Worm (Caenorhabditis elegans) whole organism, late embryonic: ENCODE data around the gene fbxa-26.
A peak's percentile ranks its signal among the peaks of the same experiment; 100 is the strongest.

Source experiments
- C08G9.2 ChIP-seq: sonication (generic microtip); optimal IDR thresholded peaks from 2 replicates; lab custom pipeline; 2016; ENCODE audit warnings: mild to moderate bottlenecking, missing genetic modification characterization, moderate library complexity, missing compliant biosample characterization
- F13H6.1 ChIP-seq: sonication (generic microtip); optimal IDR thresholded peaks from 2 replicates; lab custom pipeline; 2016; ENCODE audit warnings: missing genetic modification characterization, missing compliant biosample characterization
- ahr-1 ChIP-seq: sonication (generic microtip); optimal IDR thresholded peaks from 2 replicates; lab custom pipeline; 2016; ENCODE audit warnings: missing genetic modification characterization, missing compliant biosample characterization
- ceh-19 ChIP-seq: fragments of 200-800 bp; sonication (Bioruptor generic); optimal IDR thresholded peaks from 2 replicates; lab custom pipeline; 2018; ENCODE audit warnings: mild to moderate bottlenecking, missing genetic modification characterization, missing compliant biosample characterization
- ceh-2 ChIP-seq: sonication (generic microtip); optimal IDR thresholded peaks from 2 replicates; lab custom pipeline; 2016; ENCODE audit warnings: missing genotype, missing genetic modification characterization, missing compliant biosample characterization
- ceh-34 ChIP-seq: sonication (generic microtip); optimal IDR thresholded peaks from 2 replicates; lab custom pipeline; 2016; ENCODE audit warnings: mild to moderate bottlenecking, missing genetic modification characterization, missing compliant biosample characterization
- ceh-45 ChIP-seq: fragments of 200-800 bp; sonication (Bioruptor generic); IDR thresholded peaks from 2 replicates; pipeline ENCODE4 v1.3.6; 2022; ENCODE audit warnings: missing genetic modification reagents, missing genetic modification characterization, missing compliant biosample characterization
- ceh-6 ChIP-seq: fragments of 200-800 bp; sonication (Bioruptor generic); optimal IDR thresholded peaks from 2 replicates; lab custom pipeline; 2018; ENCODE audit warnings: mild to moderate bottlenecking, missing genetic modification characterization, missing compliant biosample characterization
- dmd-4 ChIP-seq: sonication (generic microtip); optimal IDR thresholded peaks from 2 replicates; lab custom pipeline; 2016; ENCODE audit warnings: borderline replicate concordance, missing genetic modification characterization, missing compliant biosample characterization
- dve-1 ChIP-seq: sonication (generic microtip); optimal IDR thresholded peaks from 2 replicates; lab custom pipeline; 2017; ENCODE audit warnings: antibody characterized with exemption, mild to moderate bottlenecking, missing genetic modification characterization, missing compliant biosample characterization
- elt-2 ChIP-seq: sonication (generic microtip); optimal IDR thresholded peaks from 2 replicates; lab custom pipeline; 2016; ENCODE audit warnings: missing genetic modification reagents, missing genetic modification characterization, missing compliant biosample characterization
- elt-4 ChIP-seq: sonication (generic microtip); optimal IDR thresholded peaks from 2 replicates; lab custom pipeline; 2016; ENCODE audit warnings: missing genetic modification characterization, missing compliant biosample characterization
- ets-4 ChIP-seq: sonication (generic microtip); optimal IDR thresholded peaks from 2 replicates; lab custom pipeline; 2016; ENCODE audit warnings: missing genetic modification characterization, missing compliant biosample characterization
- fkh-10 ChIP-seq: fragments of 150-350 bp; optimal IDR thresholded peaks from 2 replicates; lab custom pipeline; 2014; ENCODE audit warnings: missing biosample characterization, missing genetic modification reagents, missing genetic modification characterization
- fkh-6 ChIP-seq: sonication (generic microtip); optimal IDR thresholded peaks from 2 replicates; lab custom pipeline; 2016; ENCODE audit warnings: missing genetic modification characterization, missing compliant biosample characterization
- hlh-13 ChIP-seq: fragments of 200-800 bp; sonication (Bioruptor generic); optimal IDR thresholded peaks from 2 replicates; lab custom pipeline; 2018; ENCODE audit warnings: mild to moderate bottlenecking, missing genetic modification characterization, missing compliant biosample characterization
- hlh-30 ChIP-seq: sonication (generic microtip); optimal IDR thresholded peaks from 2 replicates; lab custom pipeline; 2017; ENCODE audit warnings: antibody characterized with exemption, missing genetic modification characterization, missing compliant biosample characterization; ENCODE audit not compliant: insufficient read depth
- hlh-6 ChIP-seq: sonication (generic microtip); optimal IDR thresholded peaks from 2 replicates; lab custom pipeline; 2016; ENCODE audit warnings: missing genotype, missing genetic modification characterization, missing compliant biosample characterization
- lim-6 ChIP-seq: sonication (generic microtip); optimal IDR thresholded peaks from 2 replicates; lab custom pipeline; 2016; ENCODE audit warnings: missing genetic modification characterization, missing compliant biosample characterization
- lin-11 ChIP-seq: fragments of 200-800 bp; sonication (Bioruptor generic); optimal IDR thresholded peaks from 2 replicates; lab custom pipeline; 2018; ENCODE audit warnings: mild to moderate bottlenecking, missing genetic modification characterization, missing compliant biosample characterization
- madf-2 ChIP-seq: sonication (generic microtip); optimal IDR thresholded peaks from 2 replicates; lab custom pipeline; 2017; ENCODE audit warnings: missing genetic modification characterization, missing compliant biosample characterization
- nhr-11 ChIP-seq: fragments of 150-350 bp; optimal IDR thresholded peaks from 2 replicates; lab custom pipeline; 2014; ENCODE audit warnings: missing biosample characterization, missing genetic modification characterization
- nhr-232 ChIP-seq: sonication (generic microtip); optimal IDR thresholded peaks from 2 replicates; lab custom pipeline; 2016; ENCODE audit warnings: missing genetic modification characterization, missing compliant biosample characterization
- npax-4 ChIP-seq: sonication (generic microtip); optimal IDR thresholded peaks from 2 replicates; lab custom pipeline; 2016; ENCODE audit warnings: missing genetic modification characterization, missing compliant biosample characterization
- pax-1 ChIP-seq: fragments of 150-350 bp; optimal IDR thresholded peaks from 2 replicates; lab custom pipeline; 2014; ENCODE audit warnings: missing biosample characterization, missing genetic modification characterization
- pha-2 ChIP-seq: sonication (generic microtip); optimal IDR thresholded peaks from 2 replicates; lab custom pipeline; 2017; ENCODE audit warnings: mild to moderate bottlenecking, missing genetic modification characterization, missing compliant biosample characterization
- pha-4 ChIP-seq: fragments of 150-350 bp; optimal IDR thresholded peaks from 2 replicates; lab custom pipeline; 2018; ENCODE audit warnings: missing biosample characterization, missing genetic modification reagents, missing genetic modification characterization
- rnt-1 ChIP-seq: sonication (generic microtip); optimal IDR thresholded peaks from 2 replicates; lab custom pipeline; 2016; ENCODE audit warnings: missing genetic modification characterization, missing compliant biosample characterization
- sdc-2 ChIP-seq: sonication (generic microtip); optimal IDR thresholded peaks from 2 replicates; lab custom pipeline; 2016; ENCODE audit warnings: missing genotype, missing genetic modification characterization, missing compliant biosample characterization
- sox-4 ChIP-seq: sonication (generic microtip); optimal IDR thresholded peaks from 2 replicates; lab custom pipeline; 2017; ENCODE audit warnings: mild to moderate bottlenecking, missing genetic modification characterization, inconsistent platforms, missing compliant biosample characterization
- syd-9 ChIP-seq: sonication (generic microtip); optimal IDR thresholded peaks from 2 replicates; lab custom pipeline; 2016; ENCODE audit warnings: mild to moderate bottlenecking, missing genetic modification characterization, moderate library complexity, missing compliant biosample characterization
- tbx-2 ChIP-seq: sonication (generic microtip); optimal IDR thresholded peaks from 2 replicates; lab custom pipeline; 2016; ENCODE audit warnings: missing genetic modification characterization, missing compliant biosample characterization
- tbx-7 ChIP-seq: sonication (generic microtip); optimal IDR thresholded peaks from 2 replicates; lab custom pipeline; 2016; ENCODE audit warnings: missing genotype, missing genetic modification characterization, missing compliant biosample characterization
- ttx-3 ChIP-seq: sonication (generic microtip); optimal IDR thresholded peaks from 2 replicates; lab custom pipeline; 2016; ENCODE audit warnings: missing genetic modification reagents, missing genetic modification characterization, missing compliant biosample characterization
- unc-55 ChIP-seq: sonication (generic microtip); optimal IDR thresholded peaks from 2 replicates; lab custom pipeline; 2017; ENCODE audit warnings: missing biosample characterization, missing genetic modification reagents, missing genetic modification characterization
- unc-86 ChIP-seq: sonication (generic microtip); optimal IDR thresholded peaks from 2 replicates; lab custom pipeline; 2016; ENCODE audit warnings: missing genetic modification characterization, missing compliant biosample characterization
- zip-5 ChIP-seq: sonication (generic microtip); optimal IDR thresholded peaks from 2 replicates; lab custom pipeline; 2016; ENCODE audit warnings: missing genetic modification characterization, missing compliant biosample characterization

fbxa-26 gene

DNA sequence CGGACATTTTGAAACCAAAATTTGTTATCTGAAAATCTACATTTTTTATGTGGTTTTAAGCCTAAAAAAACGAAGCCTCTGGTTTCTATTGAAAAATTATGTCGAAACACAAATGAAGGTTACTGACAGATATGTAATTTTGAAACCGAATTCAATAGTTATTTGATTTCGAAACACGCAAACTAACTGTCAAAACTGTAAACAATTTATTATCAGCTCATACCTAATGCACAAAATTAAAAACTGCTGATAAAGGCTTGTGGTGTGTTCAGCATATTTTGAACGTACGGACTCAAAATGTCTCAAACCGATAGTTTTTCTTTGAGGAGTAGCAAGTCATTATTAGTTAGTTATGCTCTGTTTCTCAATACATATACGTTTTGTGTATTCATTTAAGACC lies at the start of gene fbxa-26:
Gene fbxa-26, minus strand, starts transcription at position 35 of the 400 bp plus-strand sequence.
- TF ChIP-seq hlh-13 (GFP tag; lab: Kevin White, UChicago) (no peak), ahr-1 (no peak), sdc-2 (tag; lab: Kevin White, UChicago) (no peak), pha-2 (tag; lab: Kevin White, UChicago) (no peak), ceh-19 (GFP tag; lab: Kevin White, UChicago) (no peak), tbx-2 (tag; lab: Kevin White, UChicago) (no peak), dve-1 (tag; lab: Kevin White, UChicago) (no peak), syd-9 (tag; lab: Kevin White, UChicago) (no peak), tbx-7 (no peak)

DNA sequence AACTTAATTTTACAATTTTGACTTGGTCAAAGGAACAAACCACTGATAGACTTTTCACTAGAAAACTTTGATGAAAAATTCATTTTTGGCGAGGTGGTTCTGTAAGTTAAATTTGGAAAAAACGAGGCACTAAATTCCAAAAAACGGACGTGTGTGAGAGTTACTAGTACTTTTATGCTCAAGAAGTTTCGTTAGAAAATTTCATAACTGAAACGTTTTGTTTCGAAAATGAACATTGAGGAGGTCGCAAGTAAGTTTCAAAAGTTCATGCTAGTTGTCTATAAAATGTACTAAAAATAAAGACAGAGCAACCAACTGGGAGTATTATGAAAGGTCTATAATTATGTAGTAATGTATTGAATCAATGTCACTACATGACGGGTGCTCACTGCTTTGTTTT lies 49.4 kb upstream of the fbxa-26 start, which contains the start of gene pals-17:
Gene pals-17, minus strand, starts transcription at position 101 of the 400 bp plus-strand sequence.
- no peak for TF ChIP-seq npax-4 (tag; lab: Kevin White, UChicago)
- TF ChIP-seq ceh-19 (GFP tag; lab: Kevin White, UChicago) = no peak
- no peak for TF ChIP-seq pha-2 (tag; lab: Kevin White, UChicago)
- no peak for TF ChIP-seq ets-4
- TF ChIP-seq zip-5 (tag; lab: Kevin White, UChicago) = no peak
- no peak for TF ChIP-seq lin-11 (tag; lab: Kevin White, UChicago)
- TF ChIP-seq nhr-232 = no peak
- no peak for TF ChIP-seq lim-6 (tag; lab: Kevin White, UChicago)
- no peak for TF ChIP-seq ceh-2
- TF ChIP-seq ceh-45 = no peak
- TF ChIP-seq unc-55 (GFP tag; lab: Kevin White, UChicago) = no peak
- TF ChIP-seq ttx-3 (tag; lab: Kevin White, UChicago) = no peak
- TF ChIP-seq fkh-10 (GFP tag; lab: Kevin White, UChicago) = no peak
- no peak for TF ChIP-seq hlh-30 (tag; lab: Kevin White, UChicago)

DNA sequence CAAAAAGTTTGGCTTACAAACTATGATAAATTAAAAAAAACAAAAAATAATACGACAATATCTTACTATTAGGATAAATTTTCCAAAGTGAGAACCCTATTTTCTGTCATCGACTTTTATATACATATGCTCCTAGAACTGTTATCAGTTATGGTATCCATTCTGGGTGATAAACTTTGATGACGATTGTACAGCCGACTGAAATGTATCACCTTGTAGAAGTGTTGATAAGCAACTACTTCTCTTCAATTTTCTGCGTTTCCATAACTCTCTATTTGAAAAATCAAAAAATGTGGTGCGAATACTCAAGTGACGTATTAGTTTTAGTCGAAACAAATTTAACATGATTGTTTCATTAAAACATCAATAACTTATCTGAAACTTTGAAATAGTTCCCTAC lies 47.7 kb upstream of the fbxa-26 start:
- TF ChIP-seq ceh-34 (tag; lab: Kevin White, UChicago) = no peak
- peak; percentile 86 for TF ChIP-seq elt-2

DNA sequence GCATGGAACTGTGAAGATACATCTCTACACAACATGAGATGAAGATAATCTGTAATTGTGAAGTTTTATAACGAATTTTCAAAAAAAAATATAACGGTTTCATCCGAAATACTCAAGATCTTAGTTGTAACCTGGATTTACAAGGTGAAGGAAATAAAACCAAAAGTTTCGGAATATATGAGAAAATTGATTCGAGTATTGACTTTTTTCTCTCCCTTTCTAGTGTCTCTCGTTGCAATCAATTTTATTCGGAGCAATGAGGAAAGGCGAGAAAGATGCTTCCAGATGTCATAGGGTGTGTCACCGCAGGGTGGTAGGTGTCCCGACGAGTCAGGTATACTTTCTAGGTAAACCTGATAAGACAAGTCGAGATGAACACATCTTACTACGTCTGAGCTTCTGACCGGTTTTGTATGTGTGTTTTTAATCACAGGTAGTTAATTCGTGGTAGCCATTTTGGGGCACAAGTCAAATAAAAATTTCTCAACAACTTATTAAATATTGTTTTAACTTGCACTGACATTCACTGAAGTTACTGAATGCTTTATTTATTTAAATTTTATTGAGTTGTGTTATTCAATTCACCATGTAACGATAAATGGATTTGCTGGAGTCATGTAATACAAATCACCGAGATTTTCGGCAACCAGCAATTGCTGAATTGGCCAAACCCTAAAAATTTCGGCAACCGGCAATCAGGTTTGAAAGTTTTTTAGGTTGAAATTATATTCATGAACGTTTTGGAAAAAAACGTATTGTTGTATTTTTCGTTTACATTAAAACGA lies 46.1 kb upstream of the fbxa-26 start, which contains the start of gene pals-20:
Gene pals-20, minus strand, starts transcription at position 51 of the 785 bp plus-strand sequence.
- TF ChIP-seq pha-4 = no peak
- no peak for TF ChIP-seq elt-4 (tag; lab: Kevin White, UChicago)
- TF ChIP-seq dmd-4 (tag; lab: Kevin White, UChicago) = no peak
- TF ChIP-seq hlh-6 (tag; lab: Kevin White, UChicago) = no peak

DNA sequence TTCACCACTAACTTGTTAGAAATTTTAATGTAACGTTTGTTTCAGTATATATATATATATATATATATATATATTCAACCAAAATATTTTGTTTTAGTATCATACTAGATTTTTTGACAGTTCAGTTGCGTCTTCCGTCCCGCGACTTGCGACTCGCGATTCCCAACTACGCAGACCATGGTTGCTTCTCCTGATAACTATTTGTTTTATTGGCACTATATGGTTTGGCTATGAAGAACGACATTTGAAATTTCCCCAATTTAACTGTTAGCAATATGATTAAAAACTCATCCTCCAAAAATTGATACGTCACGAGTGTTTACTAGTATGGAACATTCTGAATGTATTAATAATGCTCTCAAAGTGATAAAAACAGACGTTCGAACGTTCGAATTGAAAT lies 42.4 kb upstream of the fbxa-26 start:
- no peak for TF ChIP-seq pax-1
- no peak for TF ChIP-seq sox-4 (tag; lab: Kevin White, UChicago)
- TF ChIP-seq nhr-11 = no peak
- no peak for TF ChIP-seq rnt-1 (tag; lab: Kevin White, UChicago)
- no peak for TF ChIP-seq madf-2 (tag; lab: Kevin White, UChicago)
- TF ChIP-seq unc-55 (GFP tag; lab: Kevin White, UChicago) = no peak
- TF ChIP-seq ceh-34 (tag; lab: Kevin White, UChicago) = no peak
- TF ChIP-seq zip-5 (tag; lab: Kevin White, UChicago) = no peak

DNA sequence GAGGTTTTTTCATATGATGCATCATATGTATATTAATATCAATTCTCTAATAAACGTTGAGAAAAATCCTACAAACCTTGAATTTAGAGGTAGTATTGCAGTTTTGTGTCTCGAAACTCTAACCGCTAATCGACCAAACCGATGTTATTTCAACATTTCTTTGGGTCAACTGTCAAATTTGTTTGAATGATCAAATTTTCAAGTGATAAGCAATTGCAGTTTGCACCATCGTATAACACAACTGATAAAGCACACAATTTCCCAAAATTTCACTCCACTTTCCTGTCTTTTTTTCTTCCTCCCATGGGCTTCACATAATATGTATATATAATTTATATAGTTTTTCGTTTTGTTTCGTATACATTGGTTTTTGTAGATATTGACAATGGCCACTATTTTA lies 41.8 kb upstream of the fbxa-26 start, which contains the start of the genes fbxa-138 and Y82E9BR.5:
Gene fbxa-138, minus strand, starts transcription at position 161 of the 400 bp plus-strand sequence.
Gene Y82E9BR.5, plus strand, starts transcription at position 279 of the 400 bp plus-strand sequence.
- TF ChIP-seq ceh-6 (GFP tag; lab: Kevin White, UChicago) (no peak), C08G9.2 (tag; lab: Kevin White, UChicago) (no peak), fkh-6 (no peak), F13H6.1 (tag; lab: Kevin White, UChicago) (no peak), unc-86 (tag; lab: Kevin White, UChicago) (no peak), npax-4 (tag; lab: Kevin White, UChicago) (no peak), unc-55 (GFP tag; lab: Kevin White, UChicago) (no peak), pax-1 (no peak)
